Worm (Caenorhabditis elegans) whole organism, mixed stage, embryonic: ENCODE results near the gene str-3.
A peak's percentile ranks its signal among the peaks of the same experiment; 100 is the strongest.

Experiments
- M03D4.4 ChIP-seq: sonication (generic microtip); optimal IDR thresholded peaks from 2 replicates; lab custom pipeline; 2017; ENCODE audit warnings: mild to moderate bottlenecking, missing genetic modification characterization, missing compliant biosample characterization
- bed-3 ChIP-seq: fragments of 200-800 bp; sonication (Bioruptor generic); optimal IDR thresholded peaks from 3 replicates; lab custom pipeline; 2018; ENCODE audit warnings: mild to moderate bottlenecking, missing genetic modification characterization, moderate library complexity, missing compliant biosample characterization
- blmp-1 ChIP-seq: fragments of 150-350 bp; optimal IDR thresholded peaks from 2 replicates; lab custom pipeline; 2014; ENCODE audit warnings: missing biosample characterization, missing genetic modification characterization
- ceh-43 ChIP-seq: fragments of 200-800 bp; sonication (Bioruptor generic); optimal IDR thresholded peaks from 2 replicates; lab custom pipeline; 2018; ENCODE audit warnings: mild to moderate bottlenecking, missing genetic modification characterization, moderate library complexity, missing compliant biosample characterization
- ces-1 ChIP-seq: fragments of 150-350 bp; optimal IDR thresholded peaks from 2 replicates; lab custom pipeline; 2014; ENCODE audit warnings: missing biosample characterization, missing genetic modification reagents, missing genetic modification characterization
- cnd-1 ChIP-seq: fragments of 200-800 bp; sonication (Bioruptor generic); optimal IDR thresholded peaks from 2 replicates; lab custom pipeline; 2018; ENCODE audit warnings: mild to moderate bottlenecking, missing genetic modification characterization, missing compliant biosample characterization
- drap-1 ChIP-seq: fragments of 200-800 bp; sonication (Bioruptor generic); optimal IDR thresholded peaks from 3 replicates; lab custom pipeline; 2018; ENCODE audit warnings: mild to moderate bottlenecking, missing genetic modification characterization, missing compliant biosample characterization
- elt-3 ChIP-seq: fragments of 150-350 bp; optimal IDR thresholded peaks from 2 replicates; lab custom pipeline; 2014; ENCODE audit warnings: missing biosample characterization, missing genetic modification characterization
- flh-1 ChIP-seq: fragments of 200-800 bp; sonication (Bioruptor generic); optimal IDR thresholded peaks from 2 replicates; lab custom pipeline; 2018; ENCODE audit warnings: mild to moderate bottlenecking, missing genetic modification characterization, moderate library complexity, missing compliant biosample characterization
- ham-2 ChIP-seq: fragments of 200-800 bp; sonication (Bioruptor generic); optimal IDR thresholded peaks from 2 replicates; lab custom pipeline; 2018; ENCODE audit warnings: mild to moderate bottlenecking, missing genetic modification characterization, missing compliant biosample characterization
- hlh-1 ChIP-seq: fragments of 150-350 bp; optimal IDR thresholded peaks from 2 replicates; lab custom pipeline; 2014; ENCODE audit warnings: missing biosample characterization, missing genetic modification reagents, missing genetic modification characterization
- lin-13 ChIP-seq: fragments of 150-350 bp; optimal IDR thresholded peaks from 2 replicates; lab custom pipeline; 2014; ENCODE audit warnings: missing biosample characterization, missing genetic modification characterization
- lin-32 ChIP-seq: fragments of 200-800 bp; sonication (Bioruptor generic); optimal IDR thresholded peaks from 2 replicates; lab custom pipeline; 2018; ENCODE audit warnings: mild to moderate bottlenecking, missing genetic modification characterization, missing compliant biosample characterization
- lsy-2 ChIP-seq: fragments of 150-350 bp; optimal IDR thresholded peaks from 2 replicates; lab custom pipeline; 2014; ENCODE audit warnings: missing biosample characterization, missing genetic modification characterization
- mab-5 ChIP-seq: fragments of 150-350 bp; optimal IDR thresholded peaks from 2 replicates; lab custom pipeline; 2014; ENCODE audit warnings: missing biosample characterization, missing genetic modification characterization
- mep-1 ChIP-seq: fragments of 150-350 bp; optimal IDR thresholded peaks from 2 replicates; lab custom pipeline; 2017; ENCODE audit warnings: missing biosample characterization, missing genetic modification reagents, missing genetic modification characterization, inconsistent platforms
- mls-2 ChIP-seq: sonication (generic microtip); optimal IDR thresholded peaks from 2 replicates; lab custom pipeline; 2016; ENCODE audit warnings: mild to moderate bottlenecking, missing genetic modification characterization, moderate library complexity, missing compliant biosample characterization
- nhr-12 ChIP-seq: fragments of 150-350 bp; optimal IDR thresholded peaks from 2 replicates; lab custom pipeline; 2014; ENCODE audit warnings: missing biosample characterization, missing genetic modification characterization
- nhr-2 ChIP-seq: fragments of 150-350 bp; optimal IDR thresholded peaks from 2 replicates; lab custom pipeline; 2014; ENCODE audit warnings: missing biosample characterization, missing genetic modification characterization
- nhr-237 ChIP-seq: fragments of 150-350 bp; optimal IDR thresholded peaks from 2 replicates; lab custom pipeline; 2014; ENCODE audit warnings: missing biosample characterization, missing genetic modification characterization
- nhr-28 ChIP-seq: fragments of 150-350 bp; optimal IDR thresholded peaks from 2 replicates; lab custom pipeline; 2014; ENCODE audit warnings: missing biosample characterization, missing genetic modification characterization
- nhr-76 ChIP-seq: sonication (generic microtip); optimal IDR thresholded peaks from 2 replicates; lab custom pipeline; 2017; ENCODE audit warnings: missing biosample characterization, missing genetic modification characterization
- pha-4 ChIP-seq: fragments of 150-350 bp; optimal IDR thresholded peaks from 2 replicates; lab custom pipeline; 2018; ENCODE audit warnings: missing biosample characterization, missing genetic modification reagents, missing genetic modification characterization
- sem-2 ChIP-seq: fragments of 200-800 bp; sonication (Bioruptor generic); optimal IDR thresholded peaks from 2 replicates; lab custom pipeline; 2018; ENCODE audit warnings: mild to moderate bottlenecking, missing genetic modification characterization, missing compliant biosample characterization
- snpc-4 ChIP-seq: fragments of 150-350 bp; optimal IDR thresholded peaks from 2 replicates; lab custom pipeline; 2014; ENCODE audit warnings: missing biosample characterization, missing genetic modification characterization
- sptf-1 ChIP-seq: sonication (generic microtip); optimal IDR thresholded peaks from 2 replicates; lab custom pipeline; 2017; ENCODE audit warnings: mild to moderate bottlenecking, missing genetic modification characterization, moderate library complexity, missing compliant biosample characterization
- tbx-8 ChIP-seq: fragments of 200-800 bp; sonication (Bioruptor generic); optimal IDR thresholded peaks from 2 replicates; lab custom pipeline; 2018; ENCODE audit warnings: mild to moderate bottlenecking, missing genetic modification characterization, moderate library complexity, missing compliant biosample characterization
- unc-120 ChIP-seq: sonication (generic microtip); optimal IDR thresholded peaks from 2 replicates; lab custom pipeline; 2017; ENCODE audit warnings: missing genetic modification characterization, missing compliant biosample characterization; ENCODE audit not compliant: poor library complexity, severe bottlenecking
- unc-39 ChIP-seq: fragments of 150-350 bp; optimal IDR thresholded peaks from 2 replicates; lab custom pipeline; 2014; ENCODE audit warnings: missing biosample characterization, missing genetic modification characterization
- unc-62 ChIP-seq: fragments of 150-350 bp; optimal IDR thresholded peaks from 2 replicates; lab custom pipeline; 2014; ENCODE audit warnings: missing biosample characterization, missing genetic modification reagents, missing genetic modification characterization
- zip-8 ChIP-seq: fragments of 150-350 bp; optimal IDR thresholded peaks from 2 replicates; lab custom pipeline; 2014; ENCODE audit warnings: missing biosample characterization, missing genetic modification characterization
- ztf-11 ChIP-seq: fragments of 150-350 bp; optimal IDR thresholded peaks from 2 replicates; lab custom pipeline; 2014; ENCODE audit warnings: missing biosample characterization, missing genetic modification characterization

str-3 gene

ce11 chrIV:11142314-11143227 is 42.4 kb upstream of the str-3 start, which contains the start of gene skih-2:
skih-2 (minus strand) TSS chrIV:11142364.
- TF ChIP-seq lin-13 (tag; lab: Kevin White, UChicago) (no peak), pha-4 (peak; percentile 26), flh-1 (GFP tag; lab: Kevin White, UChicago) (no peak), unc-39 (peak; percentile 64), lsy-2 (tag; lab: Kevin White, UChicago) (peak; percentile 65), ces-1 (GFP tag; lab: Kevin White, UChicago) (peak; percentile 89), nhr-237 (tag; lab: Kevin White, UChicago) (peak; percentile 27), mep-1 (tag; lab: Kevin White, UChicago) (peak; percentile 32), elt-3 (tag; lab: Kevin White, UChicago) (no peak), M03D4.4 (no peak), nhr-76 (tag; lab: Kevin White, UChicago) (no peak), snpc-4 (tag; lab: Kevin White, UChicago) (no peak)

DNA sequence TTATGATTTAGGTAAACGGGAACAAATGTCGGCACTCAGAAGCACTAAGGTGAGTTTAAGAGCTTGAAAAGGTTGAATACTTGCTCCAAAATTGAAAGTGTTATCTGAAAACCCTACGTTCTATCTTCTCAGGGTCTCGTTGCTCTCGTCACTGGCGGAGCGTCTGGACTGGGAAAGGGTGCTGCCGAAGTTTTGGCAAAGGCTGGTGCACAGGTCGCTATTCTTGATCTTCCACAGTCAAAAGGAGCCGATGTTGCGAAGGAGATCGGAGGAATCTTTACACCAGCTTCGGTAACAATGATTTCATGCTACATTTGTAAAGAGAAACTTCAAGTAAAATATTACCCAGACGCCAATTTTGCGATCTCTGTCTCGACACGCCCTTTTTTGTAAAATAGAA is 31.1 kb upstream of the str-3 start, which contains the start of gene ard-1:
TSS of gene ard-1 (plus strand) at position 12 of the 400 bp plus-strand sequence.
- no peak for TF ChIP-seq nhr-28 (tag; lab: Kevin White, UChicago)
- no peak for TF ChIP-seq ham-2 (GFP tag; lab: Kevin White, UChicago)
- no peak for TF ChIP-seq bed-3

DNA sequence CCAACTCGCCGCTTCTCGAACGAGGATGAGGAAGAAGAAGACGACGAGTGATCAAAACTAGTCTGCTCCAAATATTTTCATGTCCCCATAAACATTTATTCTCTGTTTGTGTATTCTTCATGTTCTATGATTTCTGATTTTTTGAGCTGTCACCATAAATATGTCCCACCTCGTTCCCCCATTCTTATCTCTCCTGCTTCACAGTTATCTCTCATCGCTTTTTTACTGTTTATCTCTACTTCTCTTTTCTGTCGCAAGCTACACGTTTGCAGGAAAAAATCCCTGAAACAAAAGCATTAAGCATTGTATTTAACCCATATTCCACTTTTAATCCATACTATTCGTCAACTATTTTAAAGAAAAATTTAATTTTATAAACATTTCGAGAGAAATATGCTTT is 30.6 kb upstream of the str-3 start:
- TF ChIP-seq nhr-2 (tag; lab: Kevin White, UChicago) = no peak
- TF ChIP-seq cnd-1 (tag; lab: Kevin White, UChicago) = no peak
- no peak for TF ChIP-seq drap-1
- no peak for TF ChIP-seq blmp-1 (tag; lab: Kevin White, UChicago)
- no peak for TF ChIP-seq mls-2 (tag; lab: Kevin White, UChicago)
- no peak for TF ChIP-seq nhr-237 (tag; lab: Kevin White, UChicago)
- TF ChIP-seq, all 35 proteins: peak for 0

- no peak for TF ChIP-seq nhr-12 (tag; lab: Kevin White, UChicago)
- no peak for TF ChIP-seq flh-1 (GFP tag; lab: Kevin White, UChicago)
- TF ChIP-seq nhr-2 (tag; lab: Kevin White, UChicago) = no peak
- TF ChIP-seq mls-2 (tag; lab: Kevin White, UChicago) = no peak
- TF ChIP-seq sptf-1 = no peak
- no peak for TF ChIP-seq bed-3
- TF ChIP-seq sem-2 (GFP tag; lab: Kevin White, UChicago) = no peak
- TF ChIP-seq ceh-43 (GFP tag; lab: Kevin White, UChicago) = no peak
- no peak for TF ChIP-seq nhr-28 (tag; lab: Kevin White, UChicago)
- no peak for TF ChIP-seq lsy-2 (tag; lab: Kevin White, UChicago)
- TF ChIP-seq ham-2 (GFP tag; lab: Kevin White, UChicago) = no peak
- TF ChIP-seq nhr-237 (tag; lab: Kevin White, UChicago) = no peak
- no peak for TF ChIP-seq ces-1 (GFP tag; lab: Kevin White, UChicago)
- TF ChIP-seq nhr-76 (tag; lab: Kevin White, UChicago) = no peak
Measured at ce11 chrIV:11126028-11126427, 25.9 kb upstream of the str-3 start.

- TF ChIP-seq ztf-11 = no peak
- TF ChIP-seq sptf-1 = no peak
- TF ChIP-seq unc-62 = no peak
- TF ChIP-seq lin-13 (tag; lab: Kevin White, UChicago) = no peak
- TF ChIP-seq sem-2 (GFP tag; lab: Kevin White, UChicago) = no peak
- no peak for TF ChIP-seq tbx-8 (GFP tag; lab: Kevin White, UChicago)
- no peak for TF ChIP-seq lin-32
- TF ChIP-seq ces-1 (GFP tag; lab: Kevin White, UChicago) = no peak
- TF ChIP-seq blmp-1 (tag; lab: Kevin White, UChicago) = no peak
Measured at ce11 chrIV:11126004-11126027, 25.6 kb upstream of the str-3 start, which contains the start of gene swsn-4. swsn-4 (plus strand) TSS chrIV:11126024.

DNA sequence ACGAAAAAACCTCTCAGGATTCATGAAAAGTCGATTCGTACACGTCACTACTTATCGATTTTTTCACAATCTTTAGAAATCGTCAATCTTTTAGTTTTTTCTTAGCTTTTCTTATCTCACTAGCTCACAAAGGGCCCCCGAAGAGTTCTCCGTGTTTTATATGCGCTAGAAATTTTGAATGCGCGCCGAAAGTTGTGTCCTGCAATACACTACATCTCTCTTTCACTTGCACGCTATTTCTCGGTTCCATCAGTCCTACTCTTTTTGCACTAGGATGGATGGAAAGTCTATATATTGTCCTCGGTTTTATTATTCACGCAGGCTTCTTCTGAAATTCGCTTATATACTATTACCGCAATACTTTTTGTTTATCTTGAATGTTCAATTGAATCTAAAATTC is 25.4 kb upstream of the str-3 start:
- TF ChIP-seq zip-8 (tag; lab: Kevin White, UChicago) (no peak), unc-62 (no peak), tbx-8 (GFP tag; lab: Kevin White, UChicago) (no peak), blmp-1 (tag; lab: Kevin White, UChicago) (no peak), nhr-2 (tag; lab: Kevin White, UChicago) (no peak), ztf-11 (no peak), unc-120 (tag; lab: Kevin White, UChicago) (no peak), snpc-4 (tag; lab: Kevin White, UChicago) (no peak), sem-2 (GFP tag; lab: Kevin White, UChicago) (no peak), flh-1 (GFP tag; lab: Kevin White, UChicago) (no peak), drap-1 (no peak), mab-5 (no peak), hlh-1 (tag; lab: Kevin White, UChicago) (no peak)
- TF ChIP-seq, all 35 proteins: peak for 0
